Fruit fly (Drosophila melanogaster): Measurements from ENCODE around the gene CG11345.

The CG11345 gene

DNA sequence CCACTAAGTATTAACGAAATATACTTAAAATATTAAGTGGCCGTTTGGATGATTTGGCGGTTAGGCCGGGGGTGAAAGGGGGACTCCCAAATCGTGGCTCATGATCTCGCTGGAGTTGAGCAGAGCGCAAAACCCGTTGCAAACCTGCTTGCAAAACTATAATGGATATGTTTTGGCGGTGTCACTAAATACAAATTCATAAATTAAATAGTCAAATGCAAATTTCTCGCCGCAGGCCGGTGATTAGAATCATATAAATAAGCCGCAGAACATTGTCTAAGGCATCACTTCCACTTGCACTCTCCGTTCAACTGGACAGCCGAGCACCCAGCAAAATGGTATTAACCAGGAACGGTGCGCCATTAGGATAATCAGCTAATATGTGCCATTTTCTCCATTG, 24.5 kb upstream of the CG11345 start, which contains the start of gene CG11350:
CG11350 (plus strand) TSS at position 301 of the 400 bp plus-strand sequence.
- TF ChIP-seq CG3281 (GFP tag; optimal IDR thresholded peaks at IDR 0.05) (no peak), ash1 (GFP tag; optimal IDR thresholded peaks at IDR 0.05) (no peak), Ets65A (GFP tag) (peak; percentile 50), MBD-R2 (GFP tag; IDR thresholded peaks at IDR 0.05) (no peak)

- TF ChIP-seq al (GFP tag; IDR thresholded peaks at IDR 0.05), result 0 out of 2 replicates have a peak, but pooled peaks have one; percentile 4
- TF ChIP-seq sisA (GFP tag; IDR thresholded peaks at IDR 0.05), result peak; percentile 23; the same call in 1 of the 2 replicates
- no peak for TF ChIP-seq CG15011 (GFP tag; optimal IDR thresholded peaks at IDR 0.05)
- TF ChIP-seq rib (GFP tag; IDR thresholded peaks at IDR 0.05), result peak; percentile 30; the same call in 1 of the 2 replicates
- no peak for TF ChIP-seq CG7372 (GFP tag; IDR thresholded peaks at IDR 0.05)
- TF ChIP-seq slbo (GFP tag; IDR thresholded peaks at IDR 0.05), result peak; percentile 46
- peak; percentile 50; the same call in 1 of the 2 replicates for TF ChIP-seq CG9932 (GFP tag; IDR thresholded peaks at IDR 0.05)
- TF ChIP-seq vvl (GFP tag; IDR thresholded peaks at IDR 0.05), result no peak
- peak; percentile 5; the same call in 1 of the 2 replicates for TF ChIP-seq CG14014 (GFP tag; IDR thresholded peaks at IDR 0.05)
- peak; percentile 35; the same call in 1 of the 2 replicates for TF ChIP-seq CG4404 (GFP tag; IDR thresholded peaks at IDR 0.05)
- TF ChIP-seq gro (GFP tag; optimal IDR thresholded peaks at IDR 0.05), result no peak
- TF ChIP-seq hkb (optimal IDR thresholded peaks at IDR 0.05), result no peak
- no peak for TF ChIP-seq hkb (GFP tag; IDR thresholded peaks at IDR 0.05)
- TF ChIP-seq CG10959 (GFP tag; IDR thresholded peaks at IDR 0.05), result peak; percentile 65
- 0 out of 3 replicates have a peak, but pooled peaks have one; percentile 7 for TF ChIP-seq jigr1 (GFP tag; IDR thresholded peaks at IDR 0.05)
- TF ChIP-seq Blimp-1 (GFP tag; optimal IDR thresholded peaks at IDR 0.05), result no peak
- 0 out of 2 replicates have a peak, but pooled peaks have one; percentile 29 for TF ChIP-seq cas (GFP tag; IDR thresholded peaks at IDR 0.05)
- TF ChIP-seq ase (GFP tag; IDR thresholded peaks at IDR 0.05), result 0 out of 3 replicates have a peak, but pooled peaks have one; percentile 4
- TF ChIP-seq CG17328 (GFP tag; IDR thresholded peaks at IDR 0.05), result no peak
- TF ChIP-seq dysf (GFP tag; IDR thresholded peaks at IDR 0.05), result 0 out of 3 replicates have a peak, but pooled peaks have one; percentile 25
- TF ChIP-seq Gug (GFP tag; IDR thresholded peaks at IDR 0.05), result peak; percentile 4; the same call in 1 of the 4 replicates
- no peak for TF ChIP-seq az2 (GFP tag; optimal IDR thresholded peaks at IDR 0.05)
- peak; percentile 44 for TF ChIP-seq Rfx (GFP tag; IDR thresholded peaks at IDR 0.05)
- no peak for TF ChIP-seq tgo (GFP tag; IDR thresholded peaks at IDR 0.05)
- TF ChIP-seq phol (tag; optimal IDR thresholded peaks at IDR 0.05), result no peak
- TF ChIP-seq slou (GFP tag; optimal IDR thresholded peaks at IDR 0.05), result no peak
- no peak for TF ChIP-seq Hsf (GFP tag; optimal IDR thresholded peaks at IDR 0.05)
- no peak for TF ChIP-seq ato (GFP tag; IDR thresholded peaks at IDR 0.05; ENCODE audit: partially characterized antibody)
- TF ChIP-seq Med (GFP tag), result peak; percentile 11
- TF ChIP-seq CG6175 (GFP tag; IDR thresholded peaks at IDR 0.05), result peak; percentile 10; the same call in 1 of the 3 replicates
- no peak for TF ChIP-seq Dp (GFP tag; optimal IDR thresholded peaks at IDR 0.05)
- TF ChIP-seq CG12769 (tag; optimal IDR thresholded peaks at IDR 0.05), result peak; percentile 20
- TF ChIP-seq Sox100B (GFP tag; optimal IDR thresholded peaks at IDR 0.05), result no peak
- TF ChIP-seq corto (GFP tag; optimal IDR thresholded peaks at IDR 0.05), result no peak
- no peak for TF ChIP-seq ro (GFP tag; IDR thresholded peaks at IDR 0.05)
- peak; percentile 24; the same call in 1 of the 2 replicates for TF ChIP-seq ssp (GFP tag; IDR thresholded peaks at IDR 0.05)
- no peak for TF ChIP-seq CG1603 (tag; optimal IDR thresholded peaks at IDR 0.05)
- 0 out of 2 replicates have a peak, but pooled peaks have one; percentile 12 for TF ChIP-seq Ptx1 (GFP tag; IDR thresholded peaks at IDR 0.05)
- TF ChIP-seq Xbp1 (GFP tag; optimal IDR thresholded peaks at IDR 0.05), result no peak
- TF ChIP-seq CG11085 (GFP tag; IDR thresholded peaks at IDR 0.05), result peak; percentile 61; the same call in 1 of the 2 replicates
- TF ChIP-seq CG1529 (GFP tag; optimal IDR thresholded peaks at IDR 0.05), result no peak
- TF ChIP-seq CG9215 (GFP tag; IDR thresholded peaks at IDR 0.05), result peak; percentile 12; the same call in 1 of the 2 replicates
- TF ChIP-seq CG8089 (GFP tag; optimal IDR thresholded peaks at IDR 0.05), result no peak
- peak; percentile 40; the same call in 1 of the 2 replicates for TF ChIP-seq CG6272 (GFP tag; IDR thresholded peaks at IDR 0.05)
- TF ChIP-seq CG7963 (GFP tag; IDR thresholded peaks at IDR 0.05; ENCODE audit: partially characterized antibody), result 0 out of 3 replicates have a peak, but pooled peaks have one; percentile 29
- no peak for TF ChIP-seq CG33213 (GFP tag; optimal IDR thresholded peaks at IDR 0.05)
Observed at dm6 chr3L:4480764-4481163, 22.8 kb upstream of the CG11345 start.
